Worm (Caenorhabditis elegans): ENCODE data around the gene C26F1.3.

DNA sequence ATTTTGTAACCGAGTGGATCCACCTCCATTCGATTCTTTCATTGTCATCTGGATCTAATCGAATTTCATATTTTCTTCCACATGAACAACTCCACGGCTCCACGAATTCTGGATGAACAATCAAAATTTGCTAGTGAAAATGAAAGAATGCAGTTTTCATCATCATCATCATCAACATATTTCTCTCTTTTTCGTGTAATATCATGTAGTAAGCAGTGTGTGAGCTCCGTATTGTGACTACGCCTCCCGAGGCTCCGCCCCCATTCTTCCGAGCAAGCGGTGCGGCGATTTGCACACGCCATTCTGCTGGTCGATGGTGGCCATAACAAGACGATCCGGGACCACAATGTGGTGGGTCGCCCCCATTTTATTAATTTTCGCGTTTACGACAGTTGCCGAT lies 21.0 kb downstream of the C26F1.3 start, which contains the start of gene ZK742.7:
- no peak for TF ChIP-seq aptf-3 (GFP tag; IDR thresholded peaks at IDR 0.05)
- TF ChIP-seq F55B11.4 (tag; optimal IDR thresholded peaks at IDR 0.05; ENCODE audit: borderline replicate concordance, insufficient read depth): no peak
- TF ChIP-seq snpc-3.4 (tag; optimal IDR thresholded peaks at IDR 0.05): no peak
- TF ChIP-seq ama-1 (optimal IDR thresholded peaks at IDR 0.05): no peak
- TF ChIP-seq ama-1 (GFP tag; optimal IDR thresholded peaks at IDR 0.05): no peak
- TF ChIP-seq unc-130 (GFP tag; optimal IDR thresholded peaks at IDR 0.05): no peak
- no peak for TF ChIP-seq let-607 (tag; optimal IDR thresholded peaks at IDR 0.05)
- TF ChIP-seq ztf-22 (GFP tag; optimal IDR thresholded peaks at IDR 0.05): no peak
- no peak for TF ChIP-seq D2030.7 (GFP tag; IDR thresholded peaks at IDR 0.05)
- no peak for TF ChIP-seq B0035.1 (tag; optimal IDR thresholded peaks at IDR 0.05)
- no peak for TF ChIP-seq dpff-1 (tag; optimal IDR thresholded peaks at IDR 0.05)
- no peak for TF ChIP-seq hlh-26 (GFP tag; conservative IDR thresholded peaks at IDR 0.05)

Data from whole organism, young adult.